Worm (Caenorhabditis elegans): Measurements from ENCODE around the gene sms-1.
A peak's percentile ranks its signal among the peaks of the same experiment; 100 is the strongest.

sms-1 gene

ce11 chrIV:11479095-11479494 is 18.9 kb downstream of the sms-1 start, which contains the start of gene catp-8:
Gene catp-8 (minus strand): TSS chrIV:11479251.
- TF ChIP-seq F33H1.4 (GFP tag; IDR thresholded peaks at IDR 0.05), result peak; percentile 28; the same call in 1 of the 2 replicates
- TF ChIP-seq tlf-1 (GFP tag; optimal IDR thresholded peaks at IDR 0.05), result peak; percentile 56
- peak; percentile 8; the same call in 1 of the 2 replicates for TF ChIP-seq attf-6 (GFP tag; IDR thresholded peaks at IDR 0.05)
- TF ChIP-seq cebp-2 (GFP tag; IDR thresholded peaks at IDR 0.05), result 0 out of 2 replicates have a peak, but pooled peaks have one; percentile 41
- TF ChIP-seq egl-18 (GFP tag; IDR thresholded peaks at IDR 0.05), result 0 out of 2 replicates have a peak, but pooled peaks have one; percentile 14
- peak; percentile 20 for TF ChIP-seq ama-1 (optimal IDR thresholded peaks at IDR 0.05)
- TF ChIP-seq ama-1 (GFP tag; optimal IDR thresholded peaks at IDR 0.05), result peak in 1 of 2 experiments; percentile 71
- peak; percentile 29 for TF ChIP-seq repo-1 (tag; optimal IDR thresholded peaks at IDR 0.05)
- TF ChIP-seq ceh-27 (GFP tag; optimal IDR thresholded peaks at IDR 0.05), result no peak
- peak; percentile 24 for TF ChIP-seq lin-54 (GFP tag; optimal IDR thresholded peaks at IDR 0.05)
- peak; percentile 56 for TF ChIP-seq madf-6 (GFP tag; IDR thresholded peaks at IDR 0.05)
- TF ChIP-seq chd-7 (tag; optimal IDR thresholded peaks at IDR 0.05), result no peak
- TF ChIP-seq ekl-4 (GFP tag; IDR thresholded peaks at IDR 0.05), result peak; percentile 59; the same call in 1 of the 2 replicates
- TF ChIP-seq hsf-1 (GFP tag; IDR thresholded peaks at IDR 0.05), result peak; percentile 66
- TF ChIP-seq tbp1 (GFP tag; optimal IDR thresholded peaks at IDR 0.05), result peak; percentile 6
- peak; percentile 69; the same call in 1 of the 2 replicates for TF ChIP-seq madf-3 (GFP tag; IDR thresholded peaks at IDR 0.05)
- TF ChIP-seq pbrm-1 (GFP tag; IDR thresholded peaks at IDR 0.05), result peak; percentile 8; the same call in 1 of the 2 replicates
- peak; percentile 17 for TF ChIP-seq attf-5 (GFP tag; optimal IDR thresholded peaks at IDR 0.05)
- TF ChIP-seq C06A6.2 (GFP tag; conservative IDR thresholded peaks at IDR 0.05), result no peak
- no peak for TF ChIP-seq zim-3 (tag; optimal IDR thresholded peaks at IDR 0.05)
- peak in 1 of 2 experiments; percentile 14 for TF ChIP-seq let-607 (tag; optimal IDR thresholded peaks at IDR 0.05)
- TF ChIP-seq tbx-9 (tag; optimal IDR thresholded peaks at IDR 0.05; ENCODE audit: borderline replicate concordance), result no peak
- TF ChIP-seq B0336.3 (GFP tag; IDR thresholded peaks at IDR 0.05), result peak; percentile 57; the same call in 1 of the 2 replicates
- TF ChIP-seq F49E8.2 (tag; optimal IDR thresholded peaks at IDR 0.05; ENCODE audit: insufficient read depth), result peak; percentile 37
- no peak for TF ChIP-seq cebp-1 (GFP tag; IDR thresholded peaks at IDR 0.05)
- TF ChIP-seq cebp-1 (tag; optimal IDR thresholded peaks at IDR 0.05), result peak; percentile 25
- peak; percentile 20 for TF ChIP-seq snpc-3.4 (tag; optimal IDR thresholded peaks at IDR 0.05)
- TF ChIP-seq nhr-80 (tag; optimal IDR thresholded peaks at IDR 0.05), result peak; percentile 7
- no peak for TF ChIP-seq aptf-2 (GFP tag; conservative IDR thresholded peaks at IDR 0.05)

- no peak for TF ChIP-seq unc-62 (GFP tag; optimal IDR thresholded peaks at IDR 0.05)
- peak; percentile 78 for TF ChIP-seq zfh-2 (GFP tag; conservative IDR thresholded peaks at IDR 0.05)
Observed at ce11 chrIV:11475080-11475479, 22.9 kb downstream of the sms-1 start.

DNA sequence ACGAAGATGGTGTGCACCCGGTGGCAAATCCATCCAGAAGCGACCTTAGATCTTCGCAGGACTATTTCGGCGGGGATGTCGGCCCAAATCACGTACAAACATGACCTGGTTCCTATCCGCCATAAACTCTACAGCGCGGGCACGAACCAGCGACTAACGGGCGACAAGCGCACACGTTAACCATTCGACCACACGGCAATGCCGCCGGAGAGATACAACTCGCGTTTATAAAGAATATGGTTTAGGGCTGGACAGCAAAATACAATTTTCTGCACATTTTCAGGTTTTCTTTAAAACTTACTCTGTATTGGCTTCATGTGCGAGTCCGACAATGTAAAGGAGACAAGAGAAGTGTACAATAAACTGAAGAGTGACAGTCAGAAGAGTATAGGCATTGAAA is 23.9 kb downstream of the sms-1 start:
- TF ChIP-seq F22D6.2 (tag; optimal IDR thresholded peaks at IDR 0.05) (peak; percentile 70), efl-1 (GFP tag; optimal IDR thresholded peaks at IDR 0.05) (no peak), madf-6 (GFP tag; IDR thresholded peaks at IDR 0.05) (peak; percentile 81), zim-3 (tag; optimal IDR thresholded peaks at IDR 0.05) (peak; percentile 98), attf-6 (GFP tag; IDR thresholded peaks at IDR 0.05) (peak; percentile 84), ccch-3 (GFP tag; optimal IDR thresholded peaks at IDR 0.05) (no peak), Y53F4B.3 (GFP tag; IDR thresholded peaks at IDR 0.05) (no peak), aptf-2 (GFP tag; conservative IDR thresholded peaks at IDR 0.05) (0 out of 2 replicates have a peak, but pooled peaks have one; percentile 7), ztf-18 (tag; optimal IDR thresholded peaks at IDR 0.05) (peak; percentile 83), lin-54 (GFP tag; optimal IDR thresholded peaks at IDR 0.05) (peak; percentile 83), atf-7 (tag; optimal IDR thresholded peaks at IDR 0.05) (peak; percentile 79), ZK185.1 (tag; optimal IDR thresholded peaks at IDR 0.05; ENCODE audit: poor library complexity, severe bottlenecking) (peak; percentile 94), bed-1 (GFP tag; IDR thresholded peaks at IDR 0.05) (0 out of 2 replicates have a peak, but pooled peaks have one; percentile 91), egl-18 (GFP tag; IDR thresholded peaks at IDR 0.05) (peak; percentile 89), hlh-12 (tag; optimal IDR thresholded peaks at IDR 0.05) (peak; percentile 62), unc-130 (GFP tag; optimal IDR thresholded peaks at IDR 0.05) (peak; percentile 79), dox-1 (GFP tag; IDR thresholded peaks at IDR 0.05) (peak; percentile 91), cebp-1 (GFP tag; IDR thresholded peaks at IDR 0.05) (no peak), cebp-1 (tag; optimal IDR thresholded peaks at IDR 0.05) (peak; percentile 84), nfya-1 (tag; optimal IDR thresholded peaks at IDR 0.05; ENCODE audit: borderline replicate concordance, insufficient read depth) (no peak), attf-3 (GFP tag; conservative IDR thresholded peaks at IDR 0.05) (peak; percentile 72), Y79H2A.3 (GFP tag; conservative IDR thresholded peaks at IDR 0.05) (0 out of 2 replicates have a peak, but pooled peaks have one; percentile 45)
